Worm (Caenorhabditis elegans): ENCODE data around the gene C35B1.7.

The C35B1.7 gene

DNA sequence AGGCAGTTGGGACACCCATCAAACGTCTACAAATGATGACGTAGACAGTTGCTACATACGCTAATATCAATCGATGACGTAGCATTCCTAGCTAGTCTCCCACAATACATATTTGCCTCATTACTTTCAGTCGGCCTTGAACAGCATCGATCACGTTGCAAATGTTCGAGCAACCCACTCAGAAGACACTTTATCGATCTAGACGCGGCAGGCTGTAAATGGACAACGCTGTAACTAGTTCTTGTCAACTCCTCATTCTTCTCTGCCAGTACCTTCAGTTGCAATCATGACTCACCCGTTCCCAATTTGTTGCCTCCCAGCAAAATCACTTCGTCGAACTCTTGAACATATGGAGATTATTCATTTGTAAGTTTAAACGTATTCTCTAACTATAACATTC, 36.8 kb upstream of the C35B1.7 start, which contains the start of gene pqn-75:
TSS of gene pqn-75 (plus strand) at position 301 of the 400 bp plus-strand sequence.
- TF ChIP-seq eor-1 (tag; optimal IDR thresholded peaks at IDR 0.05) (no peak), mdl-1 (tag; optimal IDR thresholded peaks at IDR 0.05) (no peak), elt-2 (tag; optimal IDR thresholded peaks at IDR 0.05) (no peak), unc-39 (tag; optimal IDR thresholded peaks at IDR 0.05) (no peak), fkh-10 (GFP tag; optimal IDR thresholded peaks at IDR 0.05) (no peak), elt-3 (tag; optimal IDR thresholded peaks at IDR 0.05) (no peak), elt-1 (tag; optimal IDR thresholded peaks at IDR 0.05) (no peak), nhr-23 (tag; optimal IDR thresholded peaks at IDR 0.05) (no peak)

DNA sequence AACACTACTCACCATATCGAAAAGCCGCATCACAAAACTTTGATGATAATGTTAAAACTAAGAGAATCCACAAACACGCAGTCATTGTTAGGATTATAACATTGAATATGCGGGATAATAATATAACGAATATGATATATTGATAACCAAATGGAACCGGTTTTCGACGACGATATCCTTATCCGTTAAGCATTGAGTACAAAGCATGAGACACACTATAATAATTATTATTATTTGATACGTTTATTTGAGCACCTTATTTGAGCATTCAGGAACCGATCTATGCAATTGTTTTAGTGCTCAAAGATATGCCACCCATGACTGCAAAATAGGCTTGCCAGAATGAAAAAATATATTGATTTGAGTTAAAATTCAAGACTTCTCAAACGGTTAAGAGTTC, 34.3 kb upstream of the C35B1.7 start, which contains the start of gene W03D2.9:
TSS of gene W03D2.9 (minus strand) at position 101 of the 400 bp plus-strand sequence.
- TF ChIP-seq nhr-23 (tag; optimal IDR thresholded peaks at IDR 0.05), result no peak
- no peak for TF ChIP-seq sea-2 (GFP tag; optimal IDR thresholded peaks at IDR 0.05)
- no peak for TF ChIP-seq tbx-2 (tag; optimal IDR thresholded peaks at IDR 0.05)
- no peak for TF ChIP-seq daf-12 (tag; optimal IDR thresholded peaks at IDR 0.05)
- TF ChIP-seq nhr-11 (tag; optimal IDR thresholded peaks at IDR 0.05), result no peak
- no peak for TF ChIP-seq egl-27 (tag; optimal IDR thresholded peaks at IDR 0.05)
- TF ChIP-seq nhr-77 (tag; optimal IDR thresholded peaks at IDR 0.05), result no peak
- TF ChIP-seq egl-5 (tag; optimal IDR thresholded peaks at IDR 0.05), result no peak
- no peak for TF ChIP-seq lin-15B (tag; optimal IDR thresholded peaks at IDR 0.05)
- no peak for TF ChIP-seq lin-39 (tag; optimal IDR thresholded peaks at IDR 0.05)

DNA sequence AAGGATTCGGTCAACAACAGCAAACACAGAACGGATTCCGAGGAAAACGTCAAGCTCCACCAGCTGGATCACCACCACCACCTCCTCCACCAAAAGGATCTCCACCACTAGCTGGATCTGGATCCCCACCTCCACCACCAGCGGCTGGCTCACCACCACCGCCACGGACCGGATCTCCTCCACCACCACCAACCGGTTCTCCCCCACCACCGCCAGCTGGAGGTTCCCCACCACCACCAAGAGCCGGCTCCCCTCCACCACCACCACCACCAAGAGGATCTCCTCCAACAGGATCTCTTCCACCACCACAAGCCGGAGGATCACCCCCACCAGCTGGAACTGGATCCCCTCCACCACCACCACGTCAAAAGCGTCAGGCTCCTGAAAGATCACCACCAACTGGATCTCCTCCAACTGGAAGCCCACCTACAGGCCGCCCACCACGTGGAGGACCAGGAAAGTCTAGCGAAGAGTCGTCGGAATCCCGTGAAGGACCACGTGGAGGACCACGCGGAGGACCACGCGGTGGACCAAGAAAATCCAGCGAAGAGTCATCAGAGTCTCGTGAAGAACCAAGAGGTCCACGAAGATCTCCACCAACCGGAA, 32.1 kb upstream of the C35B1.7 start:
- TF ChIP-seq skn-1 (tag; optimal IDR thresholded peaks at IDR 0.05) (no peak), elt-3 (tag; optimal IDR thresholded peaks at IDR 0.05) (no peak), jun-1 (tag; optimal IDR thresholded peaks at IDR 0.05) (no peak)

DNA sequence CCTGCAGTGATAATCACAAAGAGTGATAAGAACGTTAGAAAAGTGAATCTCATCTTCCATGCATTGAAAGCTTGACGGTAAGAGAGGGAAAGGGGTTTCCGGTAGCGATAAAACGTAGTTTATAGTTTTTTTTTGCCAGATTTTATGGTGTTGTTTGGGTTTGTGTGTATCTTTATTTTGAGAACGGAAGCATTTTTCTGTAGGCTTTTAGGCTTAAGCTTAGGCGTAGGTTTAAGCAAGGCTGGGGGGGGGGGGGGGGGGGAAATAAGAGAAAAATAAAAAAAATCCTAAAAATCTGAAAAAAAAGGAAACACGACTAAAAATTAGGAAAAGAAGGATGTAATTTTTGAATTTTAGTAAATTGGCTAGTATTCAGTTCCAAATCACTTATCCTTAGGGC, 30.0 kb upstream of the C35B1.7 start, which contains the start of gene C35B1.8:
TSS of gene C35B1.8 (minus strand) at position 101 of the 400 bp plus-strand sequence.
- TF ChIP-seq egl-5 (tag; optimal IDR thresholded peaks at IDR 0.05), result no peak
- TF ChIP-seq lin-15B (tag; optimal IDR thresholded peaks at IDR 0.05), result no peak
- no peak for TF ChIP-seq fkh-10 (GFP tag; optimal IDR thresholded peaks at IDR 0.05)
- TF ChIP-seq ceh-9 (tag; optimal IDR thresholded peaks at IDR 0.05), result no peak
- TF ChIP-seq snpc-4 (tag; optimal IDR thresholded peaks at IDR 0.05), result no peak
- TF ChIP-seq jun-1 (tag; optimal IDR thresholded peaks at IDR 0.05), result no peak
- TF ChIP-seq elt-1 (tag; optimal IDR thresholded peaks at IDR 0.05), result no peak
- no peak for TF ChIP-seq tbx-2 (tag; optimal IDR thresholded peaks at IDR 0.05)
- no peak for TF ChIP-seq daf-12 (tag; optimal IDR thresholded peaks at IDR 0.05)
- TF ChIP-seq fos-1 (tag; optimal IDR thresholded peaks at IDR 0.05), result no peak
- TF ChIP-seq elt-2 (tag; optimal IDR thresholded peaks at IDR 0.05), result no peak
- no peak for TF ChIP-seq nhr-12 (tag; optimal IDR thresholded peaks at IDR 0.05)

DNA sequence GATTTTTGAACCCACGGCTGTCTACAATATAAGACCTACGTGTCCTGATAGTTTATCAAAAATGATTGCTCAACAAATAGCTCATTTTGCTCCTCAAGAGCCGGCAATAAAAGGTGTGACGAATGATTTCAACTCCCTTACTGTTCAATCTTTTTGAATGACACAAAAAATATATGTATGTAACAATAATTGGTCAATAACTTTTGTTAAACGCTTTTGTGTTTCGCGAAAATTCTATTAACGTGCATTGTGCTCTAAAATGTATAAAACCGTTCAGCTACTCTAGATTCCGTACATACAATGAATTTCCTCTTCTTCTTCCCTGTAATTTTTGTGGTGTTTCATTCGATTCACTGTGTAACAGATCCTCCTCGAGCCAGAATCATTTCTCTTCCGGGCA, 29.4 kb upstream of the C35B1.7 start, which contains the start of gene C35B1.4:
TSS of gene C35B1.4 (plus strand) at position 301 of the 400 bp plus-strand sequence.
- TF ChIP-seq lin-15B (tag; optimal IDR thresholded peaks at IDR 0.05) (no peak), nhr-12 (tag; optimal IDR thresholded peaks at IDR 0.05) (no peak), pqm-1 (tag; optimal IDR thresholded peaks at IDR 0.05) (no peak), ztf-11 (tag; optimal IDR thresholded peaks at IDR 0.05) (no peak), ceh-28 (tag; optimal IDR thresholded peaks at IDR 0.05) (no peak), ceh-16 (tag; optimal IDR thresholded peaks at IDR 0.05) (no peak), ceh-82 (tag; optimal IDR thresholded peaks at IDR 0.05) (no peak), mml-1 (tag; optimal IDR thresholded peaks at IDR 0.05) (no peak)

DNA sequence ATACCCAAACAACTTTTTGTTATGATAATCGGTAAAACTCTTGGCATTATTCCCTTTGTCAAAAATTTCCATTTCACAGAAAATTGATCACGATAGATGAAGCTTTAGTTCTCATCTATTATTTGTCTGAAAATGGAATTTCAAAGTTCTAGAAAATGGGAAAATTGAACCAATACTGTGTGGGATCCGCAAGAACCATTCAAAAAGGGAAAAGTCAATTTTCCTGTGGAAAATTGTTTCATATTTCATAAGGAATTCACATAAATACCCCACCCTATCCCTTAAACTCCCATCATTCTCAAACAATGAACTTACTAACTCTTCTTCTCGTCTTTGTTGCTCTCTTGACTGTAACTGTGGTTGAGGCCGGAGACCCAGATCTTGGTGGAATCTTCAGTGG, 28.0 kb upstream of the C35B1.7 start, which contains the start of the genes C35B1.9 and C35B1.3:
TSS of gene C35B1.9 (minus strand) at position 101 of the 400 bp plus-strand sequence.
TSS of gene C35B1.3 (plus strand) at position 306 of the 400 bp plus-strand sequence.
- TF ChIP-seq nhr-11 (tag; optimal IDR thresholded peaks at IDR 0.05) (no peak), egl-27 (tag; optimal IDR thresholded peaks at IDR 0.05) (no peak), ztf-11 (tag; optimal IDR thresholded peaks at IDR 0.05) (no peak), eor-1 (tag; optimal IDR thresholded peaks at IDR 0.05) (no peak), nhr-67 (tag; optimal IDR thresholded peaks at IDR 0.05) (no peak), elt-2 (tag; optimal IDR thresholded peaks at IDR 0.05) (no peak), daf-12 (tag; optimal IDR thresholded peaks at IDR 0.05) (no peak), ztf-4 (tag; optimal IDR thresholded peaks at IDR 0.05) (no peak), fos-1 (tag; optimal IDR thresholded peaks at IDR 0.05) (no peak), zag-1 (tag; optimal IDR thresholded peaks at IDR 0.05) (no peak)
